Fruit fly (Drosophila melanogaster) whole organism, adult: ENCODE measurements around the gene Sf3a1.

Source experiments
- CG33017 ChIP-seq: fragments of 200-800 bp; sonication (Bioruptor generic); optimal IDR thresholded peaks from 2 replicates; lab custom pipeline; 2018; ENCODE audit warnings: missing biosample characterization, mild to moderate bottlenecking, missing genetic modification characterization, moderate library complexity
- CG5204 ChIP-seq: fragments of 200-800 bp; sonication (Bioruptor generic); optimal IDR thresholded peaks from 2 replicates; lab custom pipeline; 2016; ENCODE audit warnings: missing biosample characterization, missing genetic modification characterization
- CG7045 ChIP-seq: fragments of 200-800 bp; sonication (Bioruptor generic); optimal IDR thresholded peaks from 2 replicates; lab custom pipeline; 2017; ENCODE audit warnings: missing biosample characterization, mild to moderate bottlenecking, missing genetic modification characterization
- CG7101 ChIP-seq: fragments of 200-800 bp; sonication (Bioruptor generic); optimal IDR thresholded peaks from 2 replicates; lab custom pipeline; 2018; ENCODE audit warnings: missing biosample characterization, mild to moderate bottlenecking, missing genetic modification characterization, moderate library complexity
- Clk ChIP-seq: fragments of 200-800 bp; sonication (Bioruptor generic); optimal IDR thresholded peaks from 2 replicates; lab custom pipeline; 2017; ENCODE audit warnings: missing biosample characterization, missing genetic modification characterization
- Crg-1 ChIP-seq: fragments of 200-800 bp; sonication (Bioruptor generic); optimal IDR thresholded peaks from 2 replicates; lab custom pipeline; 2016; ENCODE audit warnings: missing biosample characterization, missing genetic modification characterization
- Hr96 ChIP-seq: fragments of 200-800 bp; sonication (Bioruptor generic); optimal IDR thresholded peaks from 2 replicates; lab custom pipeline; 2016; ENCODE audit warnings: missing biosample characterization, missing genetic modification characterization
- Mnt ChIP-seq: fragments of 200-800 bp; sonication (Bioruptor generic); optimal IDR thresholded peaks from 2 replicates; lab custom pipeline; 2016; ENCODE audit warnings: missing biosample characterization, mild to moderate bottlenecking, missing genetic modification characterization
- bab1 ChIP-seq: fragments of 200-800 bp; sonication (Bioruptor generic); optimal IDR thresholded peaks from 3 replicates; lab custom pipeline; 2019; ENCODE audit warnings: missing biosample characterization, mild to moderate bottlenecking, missing genetic modification characterization, moderate library complexity
- cic ChIP-seq: fragments of 200-800 bp; sonication (Bioruptor generic); optimal IDR thresholded peaks from 2 replicates; lab custom pipeline; 2017; ENCODE audit warnings: missing biosample characterization, mild to moderate bottlenecking, missing genetic modification characterization, moderate library complexity
- kay ChIP-seq: fragments of 200-800 bp; sonication (Bioruptor generic); peaks from one replicate; lab custom pipeline; 2016; ENCODE audit warnings: missing biosample characterization, missing genetic modification characterization, borderline replicate concordance
- ovo ChIP-seq: fragments of 200-800 bp; sonication (Bioruptor generic); optimal IDR thresholded peaks from 2 replicates; lab custom pipeline; 2016; ENCODE audit warnings: missing biosample characterization, missing genetic modification characterization
- pad ChIP-seq: fragments of 200-800 bp; sonication (Bioruptor generic); optimal IDR thresholded peaks from 3 replicates; lab custom pipeline; 2017; ENCODE audit warnings: missing biosample characterization, missing genetic modification characterization, mild to moderate bottlenecking, moderate library complexity, missing genetic modification reagents
- tj ChIP-seq: fragments of 200-800 bp; sonication (Bioruptor generic); optimal IDR thresholded peaks from 3 replicates; lab custom pipeline; 2017; ENCODE audit warnings: missing biosample characterization, mild to moderate bottlenecking, missing genetic modification characterization, moderate library complexity

DNA sequence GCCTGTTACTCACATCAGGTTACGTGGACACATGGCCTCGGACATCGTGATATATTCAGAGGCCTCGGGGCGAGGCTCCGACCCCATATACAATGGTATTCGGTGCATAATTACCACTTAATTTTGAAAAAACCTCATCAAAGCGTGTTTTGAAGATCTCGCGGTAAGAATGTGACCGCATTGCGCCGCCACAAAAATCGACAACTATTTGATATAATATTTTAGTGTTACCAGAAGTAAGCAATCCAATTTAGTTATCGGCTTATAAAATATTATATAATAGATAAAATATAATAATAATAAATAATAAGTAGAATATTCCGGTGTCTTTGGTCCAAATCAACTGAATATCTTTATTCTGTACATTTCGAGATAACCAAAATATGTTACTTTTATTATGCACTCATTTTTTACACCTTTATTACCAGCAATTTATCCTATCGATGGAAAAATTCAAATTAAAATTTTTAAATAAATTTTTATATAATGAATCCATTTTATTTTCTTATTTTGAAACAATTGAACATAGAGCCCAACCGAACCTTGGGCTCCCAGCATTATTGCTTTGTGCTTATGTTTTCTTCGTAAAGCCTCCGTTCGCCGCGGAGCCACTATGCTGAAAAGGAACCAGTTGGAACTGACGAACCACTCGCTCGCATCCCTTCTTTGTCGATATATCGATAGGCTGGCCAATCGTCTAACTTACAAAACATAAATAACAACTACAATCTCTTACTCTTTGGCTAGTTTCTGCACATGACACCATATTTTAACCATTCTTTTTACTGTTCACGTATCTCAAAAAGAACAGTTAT, 38.0 kb upstream of the Sf3a1 start, which contains the start of the genes CG18213 and Trm7-32:
- TF ChIP-seq cic (no peak), kay (no peak), ovo (GFP tag; lab: Kevin White, UChicago) (no peak), Crg-1 (GFP tag; lab: Kevin White, UChicago) (no peak), pad (GFP tag; lab: Kevin White, UChicago) (no peak), bab1 (GFP tag; lab: Kevin White, UChicago) (peak; percentile 2), CG33017 (no peak), Clk (GFP tag; lab: Kevin White, UChicago) (no peak), CG7101 (tag; lab: Kevin White, UChicago) (no peak), tj (GFP tag; lab: Kevin White, UChicago) (peak; percentile 2), CG7045 (GFP tag; lab: Kevin White, UChicago) (no peak), Hr96 (GFP tag; lab: Kevin White, UChicago) (no peak), CG5204 (no peak), Mnt (GFP tag; lab: Kevin White, UChicago) (peak; percentile 48)
